Worm (Caenorhabditis elegans): ENCODE measurements around the gene T11F9.7.

DNA sequence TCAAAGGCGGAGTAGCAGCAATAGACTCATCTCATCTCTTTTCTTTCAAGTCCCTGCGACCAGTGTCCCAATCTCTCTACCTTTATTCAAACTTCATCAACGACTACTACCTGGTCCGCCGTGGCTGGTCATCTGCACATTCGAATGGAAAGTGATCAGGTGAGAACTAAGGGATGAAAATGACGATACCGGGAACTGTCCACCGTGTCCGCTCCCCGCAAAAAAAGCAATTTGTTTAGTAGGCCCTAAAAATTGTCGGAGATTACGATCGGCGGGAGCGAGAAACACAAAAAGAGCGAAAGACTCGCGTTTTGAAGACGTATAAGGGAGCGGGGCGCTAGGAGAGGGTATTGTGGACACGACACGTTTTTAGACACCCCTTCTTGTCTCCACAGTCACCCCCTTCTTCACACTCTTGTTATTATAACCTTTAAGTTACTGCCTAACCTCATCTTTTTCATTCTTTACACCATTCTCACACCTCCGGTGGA, 12.7 kb upstream of the T11F9.7 start, which contains the start of gene zipt-16:
- TF ChIP-seq unc-62 (GFP tag; optimal IDR thresholded peaks at IDR 0.05), result no peak
- TF ChIP-seq dpl-1 (GFP tag; optimal IDR thresholded peaks at IDR 0.05), result no peak
- TF ChIP-seq B0336.3 (GFP tag; IDR thresholded peaks at IDR 0.05), result no peak
- no peak for TF ChIP-seq F10E7.11 (tag; optimal IDR thresholded peaks at IDR 0.05)
- no peak for TF ChIP-seq pha-4 (tag; optimal IDR thresholded peaks at IDR 0.05)
- no peak for TF ChIP-seq lin-26 (GFP tag; IDR thresholded peaks at IDR 0.05)
- no peak for TF ChIP-seq snpc-4 (GFP tag; optimal IDR thresholded peaks at IDR 0.05)
- TF ChIP-seq snpc-4 (tag; optimal IDR thresholded peaks at IDR 0.05), result no peak
- no peak for TF ChIP-seq ztf-26 (tag; optimal IDR thresholded peaks at IDR 0.05)
- no peak for TF ChIP-seq ztf-22 (GFP tag; optimal IDR thresholded peaks at IDR 0.05)
- no peak for TF ChIP-seq atf-7 (tag; optimal IDR thresholded peaks at IDR 0.05)
